Worm (Caenorhabditis elegans) whole organism, midembryonic: ENCODE measurements around the gene ZK829.1.

Experiments
- T22C8.4 ChIP-seq: fragments of 200-800 bp; sonication (Bioruptor generic); IDR thresholded peaks from 2 replicates; pipeline ENCODE4 v1.3.6; 2022; ENCODE audit warnings: missing genetic modification characterization, missing compliant biosample characterization
- klf-2 ChIP-seq: fragments of 200-800 bp; sonication (Bioruptor generic); conservative IDR thresholded peaks from 2 replicates; pipeline ENCODE4 v1.3.6; 2022; ENCODE audit warnings: missing genetic modification reagents, missing genetic modification characterization, missing compliant biosample characterization
- med-1 ChIP-seq: sonication (generic microtip); optimal IDR thresholded peaks from 2 replicates; lab custom pipeline; 2017; ENCODE audit warnings: missing genetic modification characterization, mild to moderate bottlenecking, missing compliant biosample characterization, antibody characterized with exemption, missing genetic modification reagents; ENCODE audit not compliant: insufficient read depth
- ztf-23 ChIP-seq: fragments of 200-800 bp; sonication (Bioruptor generic); IDR thresholded peaks from 2 replicates; pipeline ENCODE4 v1.3.6; 2022; ENCODE audit warnings: missing genetic modification reagents, missing genetic modification characterization, missing compliant biosample characterization

- TF ChIP-seq med-1 (GFP tag; lab: Kevin White, UChicago) (no peak), klf-2 (GFP tag; lab: Robert Waterston, UW) (no peak), T22C8.4 (no peak), ztf-23 (GFP tag; lab: Robert Waterston, UW) (no peak)
These were observed 18.1 kb downstream of the ZK829.1 start for ce11 chrIV:11924092-11924491.
